Fruit fly (Drosophila melanogaster) whole organism, embryonic: ENCODE measurements around the gene scrt.

Source experiments
- ATbp ChIP-seq: fragments of 200-800 bp; sonication (Bioruptor generic); optimal IDR thresholded peaks from 2 replicates; lab custom pipeline; 2017; ENCODE audit warnings: missing biosample characterization, mild to moderate bottlenecking, missing genetic modification characterization, missing genetic modification reagents
- Asciz ChIP-seq: fragments of 200-800 bp; sonication (Bioruptor generic); optimal IDR thresholded peaks from 2 replicates; lab custom pipeline; 2017; ENCODE audit warnings: missing biosample characterization, mild to moderate bottlenecking, missing genetic modification characterization, missing genetic modification reagents
- B-H1 ChIP-seq: fragments of 200-800 bp; sonication (Bioruptor generic); IDR thresholded peaks from 3 replicates; pipeline ENCODE4 v1.3.6; 2022; ENCODE audit warnings: missing biosample characterization, missing genetic modification characterization
- Blimp-1 ChIP-seq: fragments of 200-800 bp; sonication (Bioruptor generic); optimal IDR thresholded peaks from 3 replicates; lab custom pipeline; 2018; ENCODE audit warnings: missing biosample characterization, missing genetic modification characterization, mild to moderate bottlenecking, moderate library complexity, missing genetic modification reagents
- CG10321 ChIP-seq: fragments of 200-800 bp; sonication (Bioruptor generic); IDR thresholded peaks from 2 replicates; pipeline ENCODE4 v1.3.6; 2022; ENCODE audit warnings: missing biosample characterization, missing genetic modification characterization
- CG10565 ChIP-seq: fragments of 200-800 bp; sonication (Bioruptor generic); optimal IDR thresholded peaks from 3 replicates; lab custom pipeline; 2016; ENCODE audit warnings: missing biosample characterization, mild to moderate bottlenecking, missing genetic modification characterization
- CG13894 ChIP-seq: fragments of 200-800 bp; sonication (Bioruptor generic); optimal IDR thresholded peaks from 3 replicates; lab custom pipeline; 2018; ENCODE audit warnings: missing biosample characterization, mild to moderate bottlenecking, missing genetic modification characterization, moderate library complexity
- CG1832 ChIP-seq: fragments of 200-800 bp; sonication (Bioruptor generic); optimal IDR thresholded peaks from 2 replicates; lab custom pipeline; 2017; ENCODE audit warnings: missing biosample characterization, mild to moderate bottlenecking, missing genetic modification characterization, inconsistent platforms
- CG18764 ChIP-seq: fragments of 200-800 bp; sonication (Bioruptor generic); optimal IDR thresholded peaks from 3 replicates; lab custom pipeline; 2016; ENCODE audit warnings: missing biosample characterization, missing genetic modification characterization
- CG32532 ChIP-seq: fragments of 200-800 bp; sonication (Bioruptor generic); IDR thresholded peaks from 2 replicates; pipeline ENCODE4 v1.3.6; 2022; ENCODE audit warnings: missing biosample characterization, missing genetic modification characterization
- CG33557 ChIP-seq: fragments of 200-800 bp; sonication (Bioruptor generic); optimal IDR thresholded peaks from 2 replicates; lab custom pipeline; 2019; ENCODE audit warnings: missing biosample characterization, mild to moderate bottlenecking, missing genetic modification characterization, moderate library complexity
- CG34422 ChIP-seq: fragments of 200-800 bp; sonication (Bioruptor generic); IDR thresholded peaks from 3 replicates; pipeline ENCODE4 v1.3.6; 2022; ENCODE audit warnings: missing biosample characterization, missing genetic modification characterization
- CG4820 ChIP-seq: fragments of 200-800 bp; sonication (Bioruptor generic); optimal IDR thresholded peaks from 3 replicates; lab custom pipeline; 2016; ENCODE audit warnings: missing biosample characterization, missing genetic modification characterization
- CG6272 ChIP-seq: fragments of 200-800 bp; sonication (Bioruptor generic); IDR thresholded peaks from 2 replicates; pipeline ENCODE4 v1.3.6; 2022; ENCODE audit warnings: missing biosample characterization, missing genetic modification characterization
- CG6791 ChIP-seq: fragments of 200-800 bp; sonication (Bioruptor generic); IDR thresholded peaks from 3 replicates; pipeline ENCODE4 v1.3.6; 2022; ENCODE audit warnings: missing biosample characterization, missing genetic modification characterization; ENCODE audit not compliant: partially characterized antibody
- CG8765 ChIP-seq: fragments of 200-800 bp; sonication (Bioruptor generic); IDR thresholded peaks from 2 replicates; pipeline ENCODE4 v1.3.6; 2022; ENCODE audit warnings: missing biosample characterization, missing genetic modification characterization
- D ChIP-seq, 2 experiments: fragments of 200-800 bp in 1 of 2; fragments of >200 bp in 1 of 2; sonication (Bioruptor generic) in 1 of 2; optimal IDR thresholded peaks; 2 replicates in 1 of 2; 3 replicates in 1 of 2; lab custom pipeline; 2017; ENCODE audit warnings: mild to moderate bottlenecking in 1 of 2, missing biosample characterization in 1 of 2, missing genetic modification characterization in 1 of 2, missing genetic modification reagents in 1 of 2
- Dip2 ChIP-seq: fragments of 200-800 bp; sonication (Bioruptor generic); IDR thresholded peaks from 2 replicates; pipeline ENCODE4 v1.3.6; 2022; ENCODE audit warnings: missing biosample characterization, missing genetic modification characterization
- Doc2 ChIP-seq: fragments of 200-800 bp; sonication (Bioruptor generic); IDR thresholded peaks from 2 replicates; pipeline ENCODE4 v1.3.6; 2022; ENCODE audit warnings: missing biosample characterization, missing genetic modification characterization
- Dref ChIP-seq: fragments of 200-800 bp; sonication (Bioruptor generic); IDR thresholded peaks from 2 replicates; pipeline ENCODE4 v1.3.6; 2022; ENCODE audit warnings: missing biosample characterization, missing genetic modification characterization
- E2f2 ChIP-seq: fragments of 200-800 bp; sonication (Bioruptor generic); IDR thresholded peaks from 2 replicates; pipeline ENCODE4 v1.3.6; 2022; ENCODE audit warnings: missing biosample characterization, missing genetic modification characterization
- Elba2 ChIP-seq: fragments of 200-800 bp; sonication (Bioruptor generic); optimal IDR thresholded peaks from 3 replicates; lab custom pipeline; 2016; ENCODE audit warnings: missing biosample characterization, missing genetic modification characterization
- Ets65A ChIP-seq: fragments of 200-800 bp; sonication (Bioruptor generic); peaks from one replicate; lab custom pipeline; 2016; ENCODE audit warnings: missing biosample characterization, missing genetic modification characterization
- Hey ChIP-seq: fragments of 200-800 bp; sonication (Bioruptor generic); optimal IDR thresholded peaks from 3 replicates; lab custom pipeline; 2018; ENCODE audit warnings: missing biosample characterization, mild to moderate bottlenecking, missing genetic modification characterization
- Hr3 ChIP-seq: fragments of 200-800 bp; sonication (Bioruptor generic); optimal IDR thresholded peaks from 3 replicates; lab custom pipeline; 2016; ENCODE audit warnings: missing biosample characterization, missing genetic modification characterization
- Lhr ChIP-seq: fragments of 200-800 bp; sonication (Bioruptor generic); optimal IDR thresholded peaks from 3 replicates; lab custom pipeline; 2017; ENCODE audit warnings: mild to moderate bottlenecking, missing biosample characterization, missing genetic modification reagents, missing genetic modification characterization
- NC2β ChIP-seq: fragments of 200-800 bp; sonication (Bioruptor generic); optimal IDR thresholded peaks from 2 replicates; lab custom pipeline; 2016; ENCODE audit warnings: missing biosample characterization, missing genetic modification characterization
- Opbp ChIP-seq: fragments of 200-800 bp; sonication (Bioruptor generic); IDR thresholded peaks from 3 replicates; pipeline ENCODE4 v1.3.6; 2022; ENCODE audit warnings: missing biosample characterization, missing genetic modification characterization; ENCODE audit not compliant: partially characterized antibody
- Rx ChIP-seq: fragments of 200-800 bp; sonication (Bioruptor generic); IDR thresholded peaks from 2 replicates; pipeline ENCODE4 v1.3.6; 2022; ENCODE audit warnings: missing biosample characterization, missing genetic modification characterization
- ac ChIP-seq: fragments of 200-800 bp; sonication (Bioruptor generic); optimal IDR thresholded peaks from 3 replicates; lab custom pipeline; 2017; ENCODE audit warnings: missing biosample characterization, mild to moderate bottlenecking, missing genetic modification characterization
- ap ChIP-seq: fragments of 200-800 bp; sonication (Bioruptor generic); IDR thresholded peaks from 2 replicates; pipeline ENCODE4 v1.3.6; 2022; ENCODE audit warnings: missing biosample characterization, missing genetic modification characterization
- bigmax ChIP-seq: fragments of 200-800 bp; sonication (Bioruptor generic); optimal IDR thresholded peaks from 2 replicates; lab custom pipeline; 2018; ENCODE audit warnings: missing biosample characterization, mild to moderate bottlenecking, missing genetic modification characterization
- chn ChIP-seq: fragments of 200-800 bp; sonication (Bioruptor generic); optimal IDR thresholded peaks from 2 replicates; lab custom pipeline; 2016; ENCODE audit warnings: missing biosample characterization, missing genetic modification characterization
- ci ChIP-seq: fragments of 200-800 bp; sonication (Bioruptor generic); IDR thresholded peaks from 3 replicates; pipeline ENCODE4 v1.3.6; 2022; ENCODE audit warnings: missing biosample characterization, missing genetic modification characterization
- crol ChIP-seq: fragments of 200-800 bp; sonication (Bioruptor generic); IDR thresholded peaks from 2 replicates; pipeline ENCODE4 v1.3.6; 2022; ENCODE audit warnings: missing biosample characterization, missing genetic modification characterization
- cwo ChIP-seq: fragments of 200-800 bp; sonication (Bioruptor generic); optimal IDR thresholded peaks from 3 replicates; lab custom pipeline; 2017; ENCODE audit warnings: missing biosample characterization, missing genetic modification characterization, mild to moderate bottlenecking, moderate library complexity, missing genetic modification reagents
- da ChIP-seq: fragments of 200-800 bp; sonication (Bioruptor generic); optimal IDR thresholded peaks from 2 replicates; lab custom pipeline; 2016; ENCODE audit warnings: missing biosample characterization, missing genetic modification characterization
- kni ChIP-seq: fragments of 200-800 bp; sonication (Bioruptor generic); optimal IDR thresholded peaks from 3 replicates; lab custom pipeline; 2017; ENCODE audit warnings: mild to moderate bottlenecking, missing biosample characterization, missing genetic modification reagents, missing genetic modification characterization
- luna ChIP-seq: fragments of 200-800 bp; sonication (Bioruptor generic); optimal IDR thresholded peaks from 2 replicates; lab custom pipeline; 2016; ENCODE audit warnings: missing biosample characterization, missing genetic modification characterization
- mld ChIP-seq: fragments of 200-800 bp; sonication (Bioruptor generic); IDR thresholded peaks from 3 replicates; pipeline ENCODE4 v1.3.6; 2022; ENCODE audit warnings: missing biosample characterization, missing genetic modification characterization; ENCODE audit not compliant: partially characterized antibody
- odd ChIP-seq: fragments of 200-800 bp; sonication (Bioruptor generic); optimal IDR thresholded peaks from 2 replicates; lab custom pipeline; 2017; ENCODE audit warnings: missing biosample characterization, mild to moderate bottlenecking, missing genetic modification characterization
- pros ChIP-seq: fragments of 200-800 bp; sonication (Bioruptor generic); optimal IDR thresholded peaks from 3 replicates; lab custom pipeline; 2019; ENCODE audit warnings: missing biosample characterization, mild to moderate bottlenecking, missing genetic modification characterization, moderate library complexity
- row ChIP-seq: fragments of 200-800 bp; sonication (Bioruptor generic); IDR thresholded peaks from 3 replicates; pipeline ENCODE4 v1.3.6; 2022; ENCODE audit warnings: missing biosample characterization, missing genetic modification characterization
- scrt ChIP-seq: fragments of 200-800 bp; sonication (Bioruptor generic); optimal IDR thresholded peaks from 2 replicates; lab custom pipeline; 2018; ENCODE audit warnings: missing biosample characterization, mild to moderate bottlenecking, missing genetic modification characterization, moderate library complexity
- sens-2 ChIP-seq: fragments of 200-800 bp; sonication (Bioruptor generic); IDR thresholded peaks from 2 replicates; pipeline ENCODE4 v1.3.6; 2022; ENCODE audit warnings: missing biosample characterization, missing genetic modification characterization
- sqz ChIP-seq: fragments of 200-800 bp; sonication (Bioruptor generic); optimal IDR thresholded peaks from 3 replicates; lab custom pipeline; 2018; ENCODE audit warnings: missing biosample characterization, mild to moderate bottlenecking, missing genetic modification characterization
- tll ChIP-seq, 2 experiments: fragments of 200-800 bp in 1 of 2; fragments of >200 bp in 1 of 2; sonication (Bioruptor generic) in 1 of 2; optimal IDR thresholded peaks; 2 replicates each; lab custom pipeline; 2017 to 2019; ENCODE audit warnings: missing biosample characterization in 2 of 2, missing genetic modification characterization in 2 of 2, mild to moderate bottlenecking in 1 of 2, moderate library complexity in 1 of 2
- tna ChIP-seq: fragments of 200-800 bp; sonication (Bioruptor generic); IDR thresholded peaks from 2 replicates; pipeline ENCODE4 v1.3.6; 2022; ENCODE audit warnings: missing biosample characterization, missing genetic modification characterization; ENCODE audit not compliant: partially characterized antibody
- ttk ChIP-seq: fragments of 200-800 bp; sonication (Bioruptor generic); IDR thresholded peaks from 2 replicates; pipeline ENCODE4 v2.1.2; 2022; ENCODE audit warnings: missing biosample characterization, missing genetic modification characterization
- vnd ChIP-seq: fragments of 200-800 bp; sonication (Bioruptor generic); IDR thresholded peaks from 3 replicates; pipeline ENCODE4 v1.3.6; 2022; ENCODE audit warnings: missing biosample characterization, missing genetic modification characterization; ENCODE audit not compliant: partially characterized antibody

The scrt gene

dm6 chr3L:3980027-3980426 is 3.7 kb upstream of the scrt start:
- TF ChIP-seq Dip2 (GFP tag; lab: Robert Waterston, UW) = no peak
- no peak for TF ChIP-seq bigmax (GFP tag; lab: Kevin White, UChicago)
- peak; percentile 38 for TF ChIP-seq Hey (tag; lab: Kevin White, UChicago)
- TF ChIP-seq Asciz (GFP tag; lab: Kevin White, UChicago) = no peak
- no peak for TF ChIP-seq ap (GFP tag; lab: Robert Waterston, UW)
- TF ChIP-seq CG10321 (GFP tag; lab: Robert Waterston, UW) = no peak
- no peak for TF ChIP-seq vnd
- no peak for TF ChIP-seq Rx (GFP tag; lab: Robert Waterston, UW)
- peak; percentile 30 for TF ChIP-seq CG13894
- TF ChIP-seq pros (GFP tag; lab: Kevin White, UChicago) = peak; percentile 64
- TF ChIP-seq CG1832 (GFP tag; lab: Kevin White, UChicago) = peak; percentile 23
- no peak for TF ChIP-seq Hr3 (GFP tag; lab: Kevin White, UChicago)
- TF ChIP-seq da (GFP tag; lab: Kevin White, UChicago) = no peak
- TF ChIP-seq CG8765 = no peak
- TF ChIP-seq Elba2 (GFP tag; lab: Kevin White, UChicago) = no peak
- TF ChIP-seq CG6791 (GFP tag; lab: Robert Waterston, UW) = peak; percentile 33; the same call in 1 of the 3 replicates
- no peak for TF ChIP-seq ttk (GFP tag; lab: Robert Waterston, UW)
- TF ChIP-seq sens-2 (GFP tag; lab: Robert Waterston, UW) = no peak
- no peak for TF ChIP-seq odd
- peak; percentile 25; the same call in 1 of the 2 replicates for TF ChIP-seq crol (GFP tag; lab: Robert Waterston, UW)
- no peak for TF ChIP-seq tll (GFP tag; optimal IDR thresholded peaks at IDR 0.05; lab: Kevin White, UChicago)
- no peak for TF ChIP-seq NC2β (GFP tag; lab: Kevin White, UChicago)
- no peak for TF ChIP-seq E2f2 (GFP tag; lab: Robert Waterston, UW)
- no peak for TF ChIP-seq row (GFP tag; lab: Robert Waterston, UW)
- TF ChIP-seq kni = peak; percentile 30
- TF ChIP-seq Opbp (GFP tag; lab: Robert Waterston, UW) = no peak
- TF ChIP-seq Blimp-1 (GFP tag; lab: Kevin White, UChicago) = no peak
- TF ChIP-seq scrt (GFP tag; lab: Kevin White, UChicago) = peak; percentile 84
- peak; percentile 54 for TF ChIP-seq ac (GFP tag; lab: Kevin White, UChicago)
- peak; percentile 72 for TF ChIP-seq Ets65A (GFP tag; lab: Kevin White, UChicago)
- no peak for TF ChIP-seq B-H1
- TF ChIP-seq, all 482 proteins: peak for 10

dm6 chr3L:3995554-3995953 is 11.9 kb downstream of the scrt start:
- TF ChIP-seq scrt (GFP tag; lab: Kevin White, UChicago) = peak; percentile 83
- TF ChIP-seq Doc2 = no peak
- TF ChIP-seq CG4820 (GFP tag; lab: Kevin White, UChicago) = no peak
- no peak for TF ChIP-seq cwo (GFP tag; lab: Kevin White, UChicago)
- TF ChIP-seq Dref (GFP tag; lab: Robert Waterston, UW) = 0 out of 2 replicates have a peak, but pooled peaks have one; percentile 31
- TF ChIP-seq CG32532 (GFP tag; lab: Robert Waterston, UW) = 0 out of 2 replicates have a peak, but pooled peaks have one; percentile 11
- no peak for TF ChIP-seq CG34422 (GFP tag; lab: Robert Waterston, UW)
- no peak for TF ChIP-seq ATbp
- no peak for TF ChIP-seq mld
- TF ChIP-seq CG33557 (GFP tag; lab: Kevin White, UChicago) = no peak
- TF ChIP-seq CG10565 (GFP tag; lab: Kevin White, UChicago) = no peak
- no peak for TF ChIP-seq Lhr (GFP tag; lab: Kevin White, UChicago)
- TF ChIP-seq tna (GFP tag; lab: Robert Waterston, UW) = no peak
- no peak for TF ChIP-seq NC2β (GFP tag; lab: Kevin White, UChicago)
- TF ChIP-seq Elba2 (GFP tag; lab: Kevin White, UChicago) = no peak
- no peak for TF ChIP-seq CG6272 (GFP tag; lab: Robert Waterston, UW)
- TF ChIP-seq CG18764 = no peak
- no peak for TF ChIP-seq luna (GFP tag; lab: Kevin White, UChicago)
- peak; percentile 59 for TF ChIP-seq sqz (GFP tag; lab: Kevin White, UChicago)
- TF ChIP-seq D (optimal IDR thresholded peaks at IDR 0.05; lab: Kevin White, UChicago) = no peak
- TF ChIP-seq D (GFP tag; optimal IDR thresholded peaks at IDR 0.05; lab: Kevin White, UChicago) = no peak
- no peak for TF ChIP-seq ci (GFP tag; lab: Robert Waterston, UW)
- no peak for TF ChIP-seq chn (GFP tag; lab: Kevin White, UChicago)
- TF ChIP-seq crol (GFP tag; lab: Robert Waterston, UW) = peak; percentile 52
